Worm (Caenorhabditis elegans) whole organism, L3 larva: Measurements from ENCODE around the gene C07G1.15.
A peak's percentile ranks its signal among the peaks of the same experiment; 100 is the strongest.

ENCODE experiments used
- aly-2 ChIP-seq: fragments of 150-350 bp; optimal IDR thresholded peaks from 2 replicates; lab custom pipeline; 2014; ENCODE audit warnings: missing biosample characterization, missing genetic modification characterization
- ama-1 ChIP-seq: fragments of 150-350 bp; optimal IDR thresholded peaks from 2 replicates; lab custom pipeline; 2018
- ceh-16 ChIP-seq: sonication (generic microtip); optimal IDR thresholded peaks from 2 replicates; lab custom pipeline; 2017; ENCODE audit warnings: missing biosample characterization, missing genetic modification characterization
- ceh-28 ChIP-seq: fragments of 150-350 bp; optimal IDR thresholded peaks from 2 replicates; lab custom pipeline; 2014; ENCODE audit warnings: missing biosample characterization, missing genetic modification reagents, missing genetic modification characterization
- ceh-82 ChIP-seq: fragments of 150-350 bp; optimal IDR thresholded peaks from 2 replicates; lab custom pipeline; 2014; ENCODE audit warnings: missing biosample characterization, missing genetic modification characterization
- ceh-9 ChIP-seq: sonication (generic microtip); optimal IDR thresholded peaks from 2 replicates; lab custom pipeline; 2018; ENCODE audit warnings: missing biosample characterization, missing genetic modification characterization
- egl-27 ChIP-seq: sonication (generic microtip); optimal IDR thresholded peaks from 4 replicates; lab custom pipeline; 2017; ENCODE audit warnings: missing biosample characterization, missing genetic modification reagents, missing genetic modification characterization
- egl-5 ChIP-seq: fragments of 150-350 bp; optimal IDR thresholded peaks from 2 replicates; lab custom pipeline; 2017; ENCODE audit warnings: missing biosample characterization, missing genetic modification reagents, missing genetic modification characterization, inconsistent platforms
- elt-1 ChIP-seq: fragments of 150-350 bp; optimal IDR thresholded peaks from 2 replicates; lab custom pipeline; 2014; ENCODE audit warnings: missing biosample characterization, missing genetic modification characterization
- elt-2 ChIP-seq: sonication (generic microtip); optimal IDR thresholded peaks from 2 replicates; lab custom pipeline; 2016; ENCODE audit warnings: missing genetic modification reagents, mild to moderate bottlenecking, missing genetic modification characterization, missing compliant biosample characterization
- elt-3 ChIP-seq, 3 experiments: fragments of 150-350 bp in 1 of 3; sonication (generic microtip) in 2 of 3; optimal IDR thresholded peaks; 2 replicates in 2 of 3; 4 replicates in 1 of 3; lab custom pipeline; 2014 to 2017; ENCODE audit warnings: missing biosample characterization in 3 of 3, missing genetic modification characterization in 3 of 3
- eor-1 ChIP-seq, 2 experiments: fragments of 150-350 bp; optimal IDR thresholded peaks; 2 replicates each; lab custom pipeline; 2014 to 2018; ENCODE audit warnings: missing biosample characterization in 2 of 2, missing genetic modification characterization in 2 of 2
- fkh-10 ChIP-seq: sonication (generic microtip); optimal IDR thresholded peaks from 2 replicates; lab custom pipeline; 2017; ENCODE audit warnings: missing biosample characterization, missing genetic modification reagents, missing genetic modification characterization
- fkh-2 ChIP-seq: fragments of 150-350 bp; optimal IDR thresholded peaks from 2 replicates; lab custom pipeline; 2014; ENCODE audit warnings: missing biosample characterization, missing genetic modification reagents, missing genetic modification characterization
- fos-1 ChIP-seq: fragments of 150-350 bp; optimal IDR thresholded peaks from 2 replicates; lab custom pipeline; 2014; ENCODE audit warnings: missing biosample characterization, missing genetic modification characterization
- hmg-11 ChIP-seq: sonication (generic microtip); optimal IDR thresholded peaks from 2 replicates; lab custom pipeline; 2016; ENCODE audit warnings: missing genetic modification characterization, missing compliant biosample characterization
- jun-1 ChIP-seq: fragments of 150-350 bp; optimal IDR thresholded peaks from 2 replicates; lab custom pipeline; 2014; ENCODE audit warnings: missing biosample characterization, missing genetic modification reagents, missing genetic modification characterization
- lin-15B ChIP-seq: fragments of 150-350 bp; optimal IDR thresholded peaks from 2 replicates; lab custom pipeline; 2014; ENCODE audit warnings: missing biosample characterization, missing genetic modification characterization
- lin-39 ChIP-seq: fragments of 150-350 bp; optimal IDR thresholded peaks from 2 replicates; lab custom pipeline; 2018; ENCODE audit warnings: missing biosample characterization, missing genetic modification reagents, missing genetic modification characterization
- lsy-12 ChIP-seq: sonication (generic microtip); optimal IDR thresholded peaks from 2 replicates; lab custom pipeline; 2016; ENCODE audit warnings: mild to moderate bottlenecking, missing genetic modification characterization, missing compliant biosample characterization
- mdl-1 ChIP-seq: fragments of 150-350 bp; optimal IDR thresholded peaks from 2 replicates; lab custom pipeline; 2014; ENCODE audit warnings: missing biosample characterization, missing genetic modification characterization
- mml-1 ChIP-seq: fragments of 150-350 bp; sonication (generic microtip); optimal IDR thresholded peaks from 3 replicates; lab custom pipeline; 2014; ENCODE audit warnings: missing biosample characterization, missing genetic modification characterization
- nfya-1 ChIP-seq: sonication (generic microtip); optimal IDR thresholded peaks from 2 replicates; lab custom pipeline; 2017; ENCODE audit warnings: missing genetic modification characterization, mild to moderate bottlenecking, missing compliant biosample characterization, antibody characterized with exemption, moderate library complexity; ENCODE audit not compliant: insufficient read depth
- nhr-11 ChIP-seq: fragments of 150-350 bp; optimal IDR thresholded peaks from 2 replicates; lab custom pipeline; 2014; ENCODE audit warnings: missing biosample characterization, missing genetic modification characterization
- nhr-12 ChIP-seq: fragments of 150-350 bp; optimal IDR thresholded peaks from 2 replicates; lab custom pipeline; 2014; ENCODE audit warnings: missing biosample characterization, missing genetic modification characterization
- nhr-23 ChIP-seq: fragments of 150-350 bp; optimal IDR thresholded peaks from 2 replicates; lab custom pipeline; 2014; ENCODE audit warnings: missing biosample characterization, missing genetic modification reagents, missing genetic modification characterization
- nhr-25 ChIP-seq: sonication (generic microtip); optimal IDR thresholded peaks from 2 replicates; lab custom pipeline; 2017; ENCODE audit warnings: missing biosample characterization, missing genetic modification characterization
- nhr-43 ChIP-seq: sonication (generic microtip); optimal IDR thresholded peaks from 2 replicates; lab custom pipeline; 2016; ENCODE audit warnings: mild to moderate bottlenecking, missing genetic modification characterization, missing compliant biosample characterization; ENCODE audit not compliant: poor library complexity, severe bottlenecking
- nhr-67 ChIP-seq: fragments of 150-350 bp; optimal IDR thresholded peaks from 2 replicates; lab custom pipeline; 2014; ENCODE audit warnings: missing biosample characterization, missing genetic modification characterization
- nhr-76 ChIP-seq: fragments of 150-350 bp; sonication (generic microtip); optimal IDR thresholded peaks from 5 replicates; lab custom pipeline; 2014; ENCODE audit warnings: missing biosample characterization, missing genetic modification characterization
- pha-4 ChIP-seq: fragments of 150-350 bp; optimal IDR thresholded peaks from 2 replicates; lab custom pipeline; 2014; ENCODE audit warnings: missing biosample characterization, missing genetic modification reagents, missing genetic modification characterization
- pqm-1 ChIP-seq: fragments of 150-350 bp; optimal IDR thresholded peaks from 2 replicates; lab custom pipeline; 2017; ENCODE audit warnings: missing biosample characterization, missing genetic modification characterization, inconsistent platforms
- sea-2 ChIP-seq: fragments of 150-350 bp; sonication (generic microtip); optimal IDR thresholded peaks from 4 replicates; lab custom pipeline; 2014; ENCODE audit warnings: missing biosample characterization, missing genetic modification reagents, missing genetic modification characterization
- skn-1 ChIP-seq: fragments of 150-350 bp; optimal IDR thresholded peaks from 2 replicates; lab custom pipeline; 2014; ENCODE audit warnings: missing biosample characterization, missing genetic modification characterization
- snpc-4 ChIP-seq: fragments of 150-350 bp; optimal IDR thresholded peaks from 2 replicates; lab custom pipeline; 2014; ENCODE audit warnings: missing biosample characterization, missing genetic modification characterization
- tbx-2 ChIP-seq: sonication (generic microtip); optimal IDR thresholded peaks from 2 replicates; lab custom pipeline; 2016; ENCODE audit warnings: mild to moderate bottlenecking, missing genetic modification characterization, missing compliant biosample characterization
- unc-39 ChIP-seq: sonication (generic microtip); optimal IDR thresholded peaks from 4 replicates; lab custom pipeline; 2017; ENCODE audit warnings: missing biosample characterization, missing genetic modification characterization
- unc-62 ChIP-seq: fragments of 150-350 bp; sonication (generic microtip); optimal IDR thresholded peaks from 4 replicates; lab custom pipeline; 2014; ENCODE audit warnings: missing biosample characterization, missing genetic modification reagents, missing genetic modification characterization
- zag-1 ChIP-seq: fragments of 150-350 bp; optimal IDR thresholded peaks from 2 replicates; lab custom pipeline; 2014; ENCODE audit warnings: missing biosample characterization, missing genetic modification characterization
- ztf-11 ChIP-seq: fragments of 150-350 bp; optimal IDR thresholded peaks from 2 replicates; lab custom pipeline; 2014; ENCODE audit warnings: missing biosample characterization, missing genetic modification characterization
- ztf-4 ChIP-seq: fragments of 150-350 bp; optimal IDR thresholded peaks from 2 replicates; lab custom pipeline; 2014; ENCODE audit warnings: missing biosample characterization, missing genetic modification characterization

Gene C07G1.15

DNA sequence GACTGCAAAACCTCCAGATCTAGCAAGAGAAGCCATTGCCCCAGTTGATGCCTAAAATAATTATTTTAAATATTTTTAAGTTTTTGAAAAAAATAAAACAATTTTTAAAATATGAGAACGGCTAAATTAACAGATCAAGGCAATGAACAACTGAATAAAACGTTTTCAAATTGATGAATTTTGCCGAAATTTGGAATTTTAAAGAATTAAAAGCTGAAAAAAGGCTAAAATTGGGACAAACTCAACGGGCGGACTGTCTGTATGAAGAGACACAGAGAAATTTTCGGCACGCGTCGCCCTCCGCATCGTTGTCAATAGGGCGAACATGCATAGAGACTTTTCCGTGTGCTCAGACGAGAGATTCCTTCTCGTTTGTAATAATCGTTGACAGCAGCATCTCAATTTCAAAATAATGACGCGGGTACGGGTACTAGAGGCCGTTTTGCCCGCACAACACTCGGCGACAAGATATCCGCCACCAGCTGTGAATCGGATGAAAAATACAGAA, 33.7 kb upstream of the C07G1.15 start, which contains the start of the genes isp-1 and islo-1:
Gene isp-1 (minus strand): TSS at position 51 of the 508 bp plus-strand sequence.
Gene islo-1 (plus strand): TSS at position 385 of the 508 bp plus-strand sequence.
- peak; percentile 53 for TF ChIP-seq nhr-23 (tag; lab: Kevin White, UChicago)
- TF ChIP-seq elt-2 = peak; percentile 49
- TF ChIP-seq elt-1 (tag; lab: Kevin White, UChicago) = no peak
- peak; percentile 55 for TF ChIP-seq nhr-25
- no peak for TF ChIP-seq nhr-76 (tag; lab: Kevin White, UChicago)
- peak; percentile 71 for TF ChIP-seq snpc-4 (tag; lab: Kevin White, UChicago)
- TF ChIP-seq ama-1 (lab: Kevin White, UChicago) = no peak
- TF ChIP-seq lin-15B (tag; lab: Kevin White, UChicago) = peak; percentile 88
- TF ChIP-seq hmg-11 = peak; percentile 71
- TF ChIP-seq ztf-11 (tag; lab: Kevin White, UChicago) = no peak
- no peak for TF ChIP-seq unc-62 (GFP tag; lab: Kevin White, UChicago)
- TF ChIP-seq elt-3 (tag; optimal IDR thresholded peaks at IDR 0.05; lab: Kevin White, UChicago) = no peak
- peak; percentile 70 for TF ChIP-seq lin-39
- TF ChIP-seq nfya-1 (tag; lab: Kevin White, UChicago) = peak; percentile 72
- peak; percentile 75 for TF ChIP-seq pha-4 (tag; lab: Kevin White, UChicago)
- peak; percentile 39 for TF ChIP-seq pqm-1 (tag; lab: Kevin White, UChicago)

- TF ChIP-seq fkh-2 (tag; lab: Kevin White, UChicago) = no peak
- TF ChIP-seq egl-27 (tag; lab: Kevin White, UChicago) = no peak
- no peak for TF ChIP-seq nhr-23 (tag; lab: Kevin White, UChicago)
- TF ChIP-seq aly-2 (tag; lab: Kevin White, UChicago) = no peak
- TF ChIP-seq eor-1 (tag; optimal IDR thresholded peaks at IDR 0.05; lab: Kevin White, UChicago) = no peak
- TF ChIP-seq lin-15B (tag; lab: Kevin White, UChicago) = no peak
- no peak for TF ChIP-seq unc-62 (GFP tag; lab: Kevin White, UChicago)
- no peak for TF ChIP-seq ceh-9 (tag; lab: Kevin White, UChicago)
- TF ChIP-seq mml-1 (tag; lab: Kevin White, UChicago) = no peak
Observed at ce11 chrIV:8136548-8136947, 33.2 kb upstream of the C07G1.15 start.

- TF ChIP-seq unc-39 (tag; lab: Kevin White, UChicago) (no peak), nhr-43 (tag; lab: Kevin White, UChicago) (no peak), ceh-16 (tag; lab: Kevin White, UChicago) (no peak), unc-62 (GFP tag; lab: Kevin White, UChicago) (no peak), nhr-23 (tag; lab: Kevin White, UChicago) (peak; percentile 54), lin-39 (no peak), skn-1 (no peak), elt-2 (peak; percentile 61), snpc-4 (tag; lab: Kevin White, UChicago) (no peak), jun-1 (tag; lab: Kevin White, UChicago) (peak; percentile 11), ama-1 (lab: Kevin White, UChicago) (no peak), ceh-28 (tag; lab: Kevin White, UChicago) (peak; percentile 13), lin-15B (tag; lab: Kevin White, UChicago) (no peak), mdl-1 (no peak), nhr-25 (no peak), ztf-4 (tag; lab: Kevin White, UChicago) (no peak), ceh-9 (tag; lab: Kevin White, UChicago) (no peak), pqm-1 (tag; lab: Kevin White, UChicago) (no peak), fkh-10 (GFP tag; lab: Kevin White, UChicago) (no peak), sea-2 (GFP tag; lab: Kevin White, UChicago) (no peak), zag-1 (no peak), nhr-11 (no peak), lsy-12 (tag; lab: Kevin White, UChicago) (no peak), tbx-2 (tag; lab: Kevin White, UChicago) (no peak), pha-4 (tag; lab: Kevin White, UChicago) (peak; percentile 9), mml-1 (tag; lab: Kevin White, UChicago) (no peak), egl-27 (tag; lab: Kevin White, UChicago) (no peak), egl-5 (tag; lab: Kevin White, UChicago) (no peak), aly-2 (tag; lab: Kevin White, UChicago) (no peak), ztf-11 (tag; lab: Kevin White, UChicago) (no peak), nhr-67 (tag; lab: Kevin White, UChicago) (no peak), fos-1 (no peak), ceh-82 (no peak), fkh-2 (tag; lab: Kevin White, UChicago) (no peak), nhr-12 (tag; lab: Kevin White, UChicago) (no peak)
- TF ChIP-seq, all 47 proteins: peak for 5
Observed at ce11 chrIV:8138984-8139383, 30.8 kb upstream of the C07G1.15 start, which contains the start of gene pmk-3. pmk-3 (plus strand) TSS chrIV:8139219.
